Fruit fly (Drosophila melanogaster) whole organism, embryonic: ENCODE data around the gene spn-B.
A peak's percentile ranks its signal among the peaks of the same experiment; 100 is the strongest.

Experiments used
- Adf1 ChIP-seq: fragments of 200-800 bp; sonication (Bioruptor generic); IDR thresholded peaks from 2 replicates; pipeline ENCODE4 v1.3.6; 2022; ENCODE audit warnings: missing biosample characterization, missing genetic modification characterization
- Bgb ChIP-seq: fragments of 200-800 bp; sonication (Bioruptor generic); IDR thresholded peaks from 2 replicates; pipeline ENCODE4 v1.3.6; 2022; ENCODE audit warnings: missing biosample characterization, missing genetic modification characterization; ENCODE audit not compliant: partially characterized antibody
- CG10321 ChIP-seq: fragments of 200-800 bp; sonication (Bioruptor generic); IDR thresholded peaks from 2 replicates; pipeline ENCODE4 v1.3.6; 2022; ENCODE audit warnings: missing biosample characterization, missing genetic modification characterization
- CG12155 ChIP-seq: fragments of 200-800 bp; sonication (Bioruptor generic); optimal IDR thresholded peaks from 3 replicates; lab custom pipeline; 2016; ENCODE audit warnings: missing biosample characterization, missing genetic modification characterization
- CG13287 ChIP-seq: fragments of 200-800 bp; sonication (Bioruptor generic); IDR thresholded peaks from 2 replicates; pipeline ENCODE4 v1.3.6; 2022; ENCODE audit warnings: missing biosample characterization, missing genetic modification characterization; ENCODE audit not compliant: partially characterized antibody
- CG13296 ChIP-seq: fragments of 200-800 bp; sonication (Bioruptor generic); optimal IDR thresholded peaks from 3 replicates; lab custom pipeline; 2018; ENCODE audit warnings: missing biosample characterization, mild to moderate bottlenecking, missing genetic modification characterization
- CG16779 ChIP-seq: fragments of 200-800 bp; sonication (Bioruptor generic); IDR thresholded peaks from 2 replicates; pipeline ENCODE4 v1.3.6; 2022; ENCODE audit warnings: missing biosample characterization, missing genetic modification characterization
- CG34224 ChIP-seq: fragments of 200-800 bp; sonication (Bioruptor generic); IDR thresholded peaks from 3 replicates; pipeline ENCODE4 v1.3.6; 2022; ENCODE audit warnings: missing biosample characterization, missing genetic modification characterization; ENCODE audit not compliant: partially characterized antibody
- CG3726 ChIP-seq: fragments of 200-800 bp; sonication (Bioruptor generic); IDR thresholded peaks from 3 replicates; pipeline ENCODE4, ENCODE4 v1.3.6; 2022; ENCODE audit warnings: missing biosample characterization, missing genetic modification characterization
- CG4328 ChIP-seq: fragments of 200-800 bp; sonication (Bioruptor generic); optimal IDR thresholded peaks from 3 replicates; lab custom pipeline; 2017; ENCODE audit warnings: missing biosample characterization, missing genetic modification reagents, missing genetic modification characterization
- CG4707 ChIP-seq: fragments of 200-800 bp; sonication (Bioruptor generic); optimal IDR thresholded peaks from 2 replicates; lab custom pipeline; 2018; ENCODE audit warnings: missing biosample characterization, mild to moderate bottlenecking, missing genetic modification characterization, moderate library complexity
- CG8281 ChIP-seq: fragments of 200-800 bp; sonication (Bioruptor generic); optimal IDR thresholded peaks from 2 replicates; lab custom pipeline; 2018; ENCODE audit warnings: missing biosample characterization, mild to moderate bottlenecking, missing genetic modification characterization, moderate library complexity
- CG8290 ChIP-seq, 3 experiments: fragments of 200-800 bp; sonication (Bioruptor generic); optimal IDR thresholded peaks; 2 replicates each; lab custom pipeline; 2016 to 2019; ENCODE audit warnings: missing biosample characterization in 3 of 3, missing genetic modification characterization in 3 of 3, mild to moderate bottlenecking in 2 of 3, moderate library complexity in 1 of 3
- Dfd ChIP-seq, 2 experiments: fragments of >200 bp; optimal IDR thresholded peaks; 2 replicates each; lab custom pipeline; 2017; ENCODE audit warnings: missing biosample characterization in 2 of 2, missing genetic modification characterization in 2 of 2
- Dll ChIP-seq: fragments of 200-800 bp; sonication (Bioruptor generic); IDR thresholded peaks from 4 replicates; pipeline ENCODE4 v1.3.6; 2022; ENCODE audit warnings: missing biosample characterization, missing genetic modification characterization; ENCODE audit not compliant: partially characterized antibody
- H15 ChIP-seq: fragments of 200-800 bp; sonication (Bioruptor generic); IDR thresholded peaks from 3 replicates; pipeline ENCODE4 v1.3.6; 2022; ENCODE audit warnings: missing biosample characterization, missing genetic modification characterization
- HLH3B ChIP-seq: fragments of 200-800 bp; sonication (Bioruptor generic); IDR thresholded peaks from 2 replicates; pipeline ENCODE4 v1.3.6; 2022; ENCODE audit warnings: missing biosample characterization, missing genetic modification characterization
- Lhr ChIP-seq: fragments of 200-800 bp; sonication (Bioruptor generic); optimal IDR thresholded peaks from 3 replicates; lab custom pipeline; 2017; ENCODE audit warnings: mild to moderate bottlenecking, missing biosample characterization, missing genetic modification reagents, missing genetic modification characterization
- Mes4 ChIP-seq: fragments of 200-800 bp; sonication (Bioruptor generic); optimal IDR thresholded peaks from 2 replicates; lab custom pipeline; 2016; ENCODE audit warnings: missing biosample characterization, missing genetic modification characterization
- NK7.1 ChIP-seq: fragments of 200-800 bp; sonication (Bioruptor generic); optimal IDR thresholded peaks from 3 replicates; lab custom pipeline; 2016; ENCODE audit warnings: missing biosample characterization, missing genetic modification characterization
- Neu2 ChIP-seq: fragments of 200-800 bp; sonication (Bioruptor generic); optimal IDR thresholded peaks from 3 replicates; lab custom pipeline; 2016; ENCODE audit warnings: missing biosample characterization, missing genetic modification characterization, borderline replicate concordance
- Nf-YA ChIP-seq: fragments of 200-800 bp; sonication (Bioruptor generic); IDR thresholded peaks from 2 replicates; pipeline ENCODE4 v1.3.6; 2022; ENCODE audit warnings: missing biosample characterization, missing genetic modification characterization
- Nf-YB ChIP-seq: fragments of 200-800 bp; sonication (Bioruptor generic); optimal IDR thresholded peaks from 3 replicates; lab custom pipeline; 2019; ENCODE audit warnings: missing biosample characterization, mild to moderate bottlenecking, missing genetic modification characterization, moderate library complexity
- PHDP ChIP-seq: fragments of 200-800 bp; sonication (Bioruptor generic); optimal IDR thresholded peaks from 3 replicates; lab custom pipeline; 2018; ENCODE audit warnings: missing biosample characterization, mild to moderate bottlenecking, missing genetic modification characterization, moderate library complexity
- Sox100B ChIP-seq: fragments of 200-800 bp; sonication (Bioruptor generic); optimal IDR thresholded peaks from 3 replicates; lab custom pipeline; 2018; ENCODE audit warnings: missing biosample characterization, mild to moderate bottlenecking, missing genetic modification characterization
- Ssrp ChIP-seq: fragments of 200-800 bp; sonication (Bioruptor generic); optimal IDR thresholded peaks from 2 replicates; lab custom pipeline; 2018; ENCODE audit warnings: missing biosample characterization, mild to moderate bottlenecking, missing genetic modification characterization, moderate library complexity
- TFAM ChIP-seq: fragments of 200-800 bp; sonication (Bioruptor generic); optimal IDR thresholded peaks from 2 replicates; lab custom pipeline; 2017; ENCODE audit warnings: missing biosample characterization, missing genetic modification characterization, inconsistent platforms
- Taf1 ChIP-seq: fragments of 200-800 bp; sonication (Bioruptor generic); IDR thresholded peaks from 2 replicates; pipeline ENCODE4 v1.3.6; 2022; ENCODE audit warnings: missing biosample characterization, missing genetic modification characterization
- ara ChIP-seq: fragments of 200-800 bp; sonication (Bioruptor generic); IDR thresholded peaks from 2 replicates; pipeline ENCODE4 v1.3.6; 2022; ENCODE audit warnings: missing biosample characterization, missing genetic modification characterization
- ash1 ChIP-seq: fragments of 200-800 bp; sonication (Bioruptor generic); optimal IDR thresholded peaks from 2 replicates; lab custom pipeline; 2018; ENCODE audit warnings: missing biosample characterization, mild to moderate bottlenecking, missing genetic modification characterization
- cad ChIP-seq: fragments of >200 bp; optimal IDR thresholded peaks from 2 replicates; lab custom pipeline; 2017; ENCODE audit warnings: missing biosample characterization, missing genetic modification characterization
- dimm ChIP-seq: fragments of 200-800 bp; sonication (Bioruptor generic); IDR thresholded peaks from 2 replicates; pipeline ENCODE4 v1.3.6; 2022; ENCODE audit warnings: missing biosample characterization, missing genetic modification characterization
- emc ChIP-seq: fragments of 200-800 bp; sonication (Bioruptor generic); optimal IDR thresholded peaks from 2 replicates; lab custom pipeline; 2016; ENCODE audit warnings: missing biosample characterization, missing genetic modification characterization
- ems ChIP-seq: fragments of 200-800 bp; sonication (Bioruptor generic); optimal IDR thresholded peaks from 3 replicates; lab custom pipeline; 2016; ENCODE audit warnings: missing biosample characterization, missing genetic modification characterization
- eve ChIP-seq, 2 experiments: fragments of >200 bp; optimal IDR thresholded peaks; 2 replicates each; lab custom pipeline; 2017; ENCODE audit warnings: missing biosample characterization in 2 of 2, missing genetic modification characterization in 2 of 2
- gsb-n ChIP-seq: fragments of 200-800 bp; sonication (Bioruptor generic); optimal IDR thresholded peaks from 3 replicates; lab custom pipeline; 2018; ENCODE audit warnings: missing biosample characterization, mild to moderate bottlenecking, missing genetic modification characterization
- kah ChIP-seq: fragments of 200-800 bp; sonication (Bioruptor generic); optimal IDR thresholded peaks from 2 replicates; lab custom pipeline; 2018; ENCODE audit warnings: missing biosample characterization, mild to moderate bottlenecking, missing genetic modification characterization
- nom ChIP-seq: fragments of 200-800 bp; sonication (Bioruptor generic); optimal IDR thresholded peaks from 2 replicates; lab custom pipeline; 2017; ENCODE audit warnings: missing biosample characterization, missing genetic modification characterization, mild to moderate bottlenecking, moderate library complexity, missing genetic modification reagents
- odd ChIP-seq: fragments of 200-800 bp; sonication (Bioruptor generic); optimal IDR thresholded peaks from 2 replicates; lab custom pipeline; 2017; ENCODE audit warnings: missing biosample characterization, mild to moderate bottlenecking, missing genetic modification characterization
- onecut ChIP-seq: fragments of 200-800 bp; sonication (Bioruptor generic); IDR thresholded peaks from 2 replicates; pipeline ENCODE4 v1.3.6; 2022; ENCODE audit warnings: missing biosample characterization, missing genetic modification characterization
- pan ChIP-seq, 4 experiments: fragments of >200 bp in 3 of 4; fragments of 200-800 bp in 1 of 4; sonication (Bioruptor generic) in 1 of 4; optimal IDR thresholded peaks in 3 of 4; IDR thresholded peaks in 1 of 4; 2 replicates each; pipeline versions ENCODE4 v1.3.6 to Lab custom; 2017 to 2022; ENCODE audit warnings: missing biosample characterization in 2 of 4, missing genetic modification characterization in 2 of 4, mixed read lengths in 1 of 4
- pnt ChIP-seq: fragments of 200-800 bp; sonication (Bioruptor generic); optimal IDR thresholded peaks from 3 replicates; lab custom pipeline; 2016; ENCODE audit warnings: missing biosample characterization, missing genetic modification characterization
- ro ChIP-seq: fragments of 200-800 bp; sonication (Bioruptor generic); IDR thresholded peaks from 2 replicates; pipeline ENCODE4 v1.3.6; 2022; ENCODE audit warnings: missing biosample characterization, missing genetic modification characterization
- sisA ChIP-seq: fragments of 200-800 bp; sonication (Bioruptor generic); IDR thresholded peaks from 2 replicates; pipeline ENCODE4 v1.3.6; 2022; ENCODE audit warnings: missing biosample characterization, missing genetic modification characterization
- trem ChIP-seq: fragments of 200-800 bp; optimal IDR thresholded peaks from 3 replicates; lab custom pipeline; 2019; ENCODE audit warnings: missing biosample characterization, mild to moderate bottlenecking, missing genetic modification characterization, moderate library complexity

Gene spn-B

DNA sequence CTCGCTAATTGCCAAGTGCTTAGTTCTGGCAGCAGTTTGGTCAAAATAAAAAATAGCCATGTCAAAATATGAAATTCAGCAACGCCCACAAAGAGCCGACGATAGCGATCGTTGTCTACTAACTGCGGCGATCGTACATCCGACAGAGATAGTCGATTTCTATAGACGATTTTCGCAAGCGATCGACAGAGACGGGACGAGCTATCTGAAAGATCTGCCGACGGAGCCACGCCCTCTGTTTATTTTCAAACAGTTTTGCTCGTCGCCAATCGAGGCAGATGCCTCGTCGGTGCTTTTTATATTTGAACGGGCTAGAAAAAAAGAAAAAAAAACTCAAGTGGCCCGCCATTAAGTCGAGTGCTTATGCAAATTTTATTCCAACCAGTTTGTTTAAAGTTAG lies 7.7 kb downstream of the spn-B start (continued):
- TF ChIP-seq pan (optimal IDR thresholded peaks at IDR 0.05; lab: Kevin White, UChicago) = no peak
- TF ChIP-seq pan (GFP tag; optimal IDR thresholded peaks at IDR 0.05 in 1 of 2, IDR thresholded peaks at IDR 0.05 in 1 of 2) = peak in 1 of 2 experiments; percentile 22
- no peak for TF ChIP-seq ash1 (GFP tag; lab: Kevin White, UChicago)
- TF ChIP-seq Adf1 = peak; percentile 57
- TF ChIP-seq Sox100B = no peak
- TF ChIP-seq CG4707 = no peak

DNA sequence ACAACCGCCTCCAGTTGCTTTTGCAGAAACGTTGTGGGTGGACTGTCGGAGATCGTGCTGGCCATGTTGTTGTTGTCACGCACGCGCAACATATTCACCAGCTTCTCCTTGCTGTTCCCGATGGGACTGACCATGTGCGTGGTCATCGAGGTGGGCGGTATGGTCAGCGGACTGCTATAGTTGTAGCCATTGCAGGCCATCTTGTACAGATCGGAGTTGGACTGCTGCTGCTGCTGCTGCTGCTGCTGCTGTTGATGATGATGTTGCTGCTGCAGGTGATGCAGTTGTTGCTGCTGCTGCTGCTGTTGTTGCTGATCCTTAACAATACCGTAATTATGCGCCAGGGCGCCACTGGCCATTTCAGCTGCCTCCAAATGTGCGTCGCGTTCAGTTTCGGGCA lies 16.9 kb downstream of the spn-B start:
- TF ChIP-seq gsb-n (tag; lab: Kevin White, UChicago) = no peak
- TF ChIP-seq kah (GFP tag; lab: Kevin White, UChicago) = no peak
- 0 out of 3 replicates have a peak, but pooled peaks have one; percentile 12 for TF ChIP-seq H15 (GFP tag; lab: Robert Waterston, UW)
- TF ChIP-seq CG3726 (GFP tag; lab: Robert Waterston, UW) = no peak
- TF ChIP-seq Bgb = no peak
- peak in 1 of 2 experiments; percentile 52 for TF ChIP-seq Dfd (GFP tag; optimal IDR thresholded peaks at IDR 0.05; lab: Kevin White, UChicago)
- TF ChIP-seq sisA (GFP tag; lab: Robert Waterston, UW) = no peak
- no peak for TF ChIP-seq Dll (GFP tag; lab: Robert Waterston, UW)
- TF ChIP-seq CG10321 = no peak
- TF ChIP-seq Lhr (GFP tag; lab: Kevin White, UChicago) = no peak
- TF ChIP-seq CG13287 (GFP tag; lab: Robert Waterston, UW) = no peak
- TF ChIP-seq onecut (GFP tag; lab: Robert Waterston, UW) = no peak
- TF ChIP-seq CG16779 (GFP tag; lab: Robert Waterston, UW) = no peak
- no peak for TF ChIP-seq TFAM (GFP tag; lab: Kevin White, UChicago)
- TF ChIP-seq CG8281 (tag; lab: Kevin White, UChicago) = no peak
- no peak for TF ChIP-seq CG12155 (GFP tag; lab: Kevin White, UChicago)
- no peak for TF ChIP-seq emc (GFP tag; lab: Kevin White, UChicago)

DNA sequence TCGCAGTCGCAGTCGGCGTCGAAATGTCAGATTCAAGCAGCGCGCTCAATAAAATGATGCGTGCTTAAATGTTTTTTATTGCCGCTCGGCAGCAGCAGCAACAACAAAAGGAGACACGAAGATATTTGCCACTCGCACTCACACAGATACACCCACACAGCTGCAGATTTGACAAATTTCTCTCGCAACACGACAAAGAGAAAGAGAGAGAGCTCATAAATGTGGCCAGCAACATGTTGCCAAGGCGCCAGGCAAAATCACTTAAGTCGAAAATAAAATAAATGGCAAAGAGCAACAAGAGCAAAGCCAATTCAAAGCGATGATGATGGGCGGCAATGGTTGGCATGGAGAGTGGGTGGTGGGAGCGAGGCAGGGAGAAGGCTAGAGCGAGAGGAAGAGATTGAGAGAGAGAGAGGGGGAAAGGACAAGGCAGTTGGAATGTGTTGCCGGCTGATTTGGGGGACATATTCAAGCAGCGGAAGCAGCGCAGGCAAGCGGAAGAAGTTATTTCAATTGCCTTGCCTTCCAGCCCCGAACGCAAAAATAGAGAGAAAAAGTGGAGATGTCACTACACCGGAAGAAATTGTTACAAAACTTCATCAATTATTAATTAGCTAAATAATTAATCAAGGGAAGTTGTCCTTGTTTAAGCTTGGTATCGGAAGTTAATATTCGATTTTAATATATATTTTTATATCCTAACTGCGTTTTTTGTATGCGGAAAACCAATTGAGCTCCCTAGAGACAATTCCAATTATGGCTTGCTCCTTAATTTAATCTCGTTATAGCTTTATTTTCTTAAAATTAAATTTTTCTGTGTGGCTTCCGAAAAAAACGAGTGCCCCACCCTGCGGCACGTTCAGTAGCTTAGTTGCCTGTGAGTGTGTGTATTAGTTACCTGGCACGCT lies 19.2 kb downstream of the spn-B start:
- TF ChIP-seq pnt (no peak), ems (GFP tag; lab: Kevin White, UChicago) (no peak), PHDP (tag; lab: Kevin White, UChicago) (peak; percentile 64), CG4328 (no peak), cad (GFP tag; lab: Kevin White, UChicago) (peak; percentile 57), trem (tag; lab: Kevin White, UChicago) (peak; percentile 9), emc (GFP tag; lab: Kevin White, UChicago) (no peak), odd (GFP tag; lab: Kevin White, UChicago) (peak; percentile 51), Taf1 (GFP tag; lab: Robert Waterston, UW) (no peak), dimm (no peak), NK7.1 (GFP tag; lab: Kevin White, UChicago) (no peak), Nf-YA (GFP tag; lab: Robert Waterston, UW) (no peak), CG34224 (GFP tag; lab: Robert Waterston, UW) (peak; percentile 47; the same call in 1 of the 3 replicates), eve (GFP tag; optimal IDR thresholded peaks at IDR 0.05; lab: Kevin White, UChicago) (peak in 1 of 2 experiments; percentile 72), Mes4 (GFP tag; lab: Kevin White, UChicago) (no peak), Ssrp (tag; lab: Kevin White, UChicago) (peak; percentile 41), ro (no peak), HLH3B (GFP tag; lab: Robert Waterston, UW) (peak; percentile 40; the same call in 1 of the 2 replicates), nom (no peak), Nf-YB (no peak), CG8290 (GFP tag; optimal IDR thresholded peaks at IDR 0.05; lab: Kevin White, UChicago) (no peak), CG8290 (tag; optimal IDR thresholded peaks at IDR 0.05; lab: Kevin White, UChicago) (no peak), ara (no peak), Neu2 (GFP tag; lab: Kevin White, UChicago) (no peak), CG13296 (peak; percentile 28), onecut (GFP tag; lab: Robert Waterston, UW) (0 out of 2 replicates have a peak, but pooled peaks have one; percentile 11)
